Worm (Caenorhabditis elegans): ENCODE data around the gene Y52D5A.2.

DNA sequence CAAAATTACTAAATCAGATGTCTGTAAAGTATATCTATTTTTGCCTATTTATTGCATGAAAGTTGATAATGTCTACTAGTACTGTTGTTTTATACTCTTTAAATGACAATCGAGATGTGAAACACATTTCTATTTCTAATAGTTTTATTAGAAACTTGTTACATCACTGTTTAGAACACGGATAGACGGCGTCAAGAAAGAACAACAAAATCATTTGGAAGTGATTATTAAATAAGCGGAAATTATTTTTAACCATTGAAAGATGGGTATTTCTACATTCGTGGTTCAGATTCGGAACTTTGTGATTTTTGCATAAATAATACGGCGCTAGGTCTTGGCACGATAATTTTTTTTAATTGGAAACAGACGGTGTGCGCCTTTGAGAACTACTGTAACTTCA is 8.8 kb upstream of the Y52D5A.2 start:
- TF ChIP-seq ztf-4 (tag; optimal IDR thresholded peaks at IDR 0.05) (no peak), mdl-1 (tag; optimal IDR thresholded peaks at IDR 0.05) (no peak), lsy-2 (tag; optimal IDR thresholded peaks at IDR 0.05) (no peak), mab-5 (tag; optimal IDR thresholded peaks at IDR 0.05) (no peak), ztf-1 (GFP tag; conservative IDR thresholded peaks at IDR 0.05) (no peak)

All from whole organism, L2 larva.